Fruit fly (Drosophila melanogaster) whole organism, embryonic: ENCODE data around the gene CG1998.

ENCODE experiments used
- CG1832 ChIP-seq: fragments of 200-800 bp; sonication (Bioruptor generic); optimal IDR thresholded peaks from 2 replicates; lab custom pipeline; 2017; ENCODE audit warnings: missing biosample characterization, mild to moderate bottlenecking, missing genetic modification characterization, inconsistent platforms
- CHES-1-like ChIP-seq: fragments of 200-800 bp; sonication (Bioruptor generic); optimal IDR thresholded peaks from 2 replicates; lab custom pipeline; 2016; ENCODE audit warnings: missing biosample characterization, missing genetic modification characterization
- Hr3 ChIP-seq: fragments of 200-800 bp; sonication (Bioruptor generic); optimal IDR thresholded peaks from 3 replicates; lab custom pipeline; 2016; ENCODE audit warnings: missing biosample characterization, missing genetic modification characterization
- Hr39 ChIP-seq: fragments of >200 bp; optimal IDR thresholded peaks from 2 replicates; lab custom pipeline; 2017
- Hr78 ChIP-seq, 2 experiments: fragments of 200-800 bp in 1 of 2; fragments of >200 bp in 1 of 2; sonication (Bioruptor generic) in 1 of 2; optimal IDR thresholded peaks; 2 replicates each; lab custom pipeline; 2017 to 2019; ENCODE audit warnings: missing biosample characterization in 2 of 2, missing genetic modification characterization in 2 of 2, mild to moderate bottlenecking in 1 of 2, moderate library complexity in 1 of 2
- MTF-1 ChIP-seq: fragments of 200-800 bp; sonication (Bioruptor generic); optimal IDR thresholded peaks from 2 replicates; lab custom pipeline; 2018; ENCODE audit warnings: missing biosample characterization, mild to moderate bottlenecking, missing genetic modification characterization, borderline replicate concordance
- NC2β ChIP-seq: fragments of 200-800 bp; sonication (Bioruptor generic); optimal IDR thresholded peaks from 2 replicates; lab custom pipeline; 2016; ENCODE audit warnings: missing biosample characterization, missing genetic modification characterization
- Poxn ChIP-seq: fragments of 200-800 bp; sonication (Bioruptor generic); IDR thresholded peaks from 2 replicates; pipeline ENCODE4 v1.3.6; 2022; ENCODE audit warnings: missing biosample characterization, missing genetic modification characterization
- eve ChIP-seq, 2 experiments: fragments of >200 bp; optimal IDR thresholded peaks; 2 replicates each; lab custom pipeline; 2017; ENCODE audit warnings: missing biosample characterization in 2 of 2, missing genetic modification characterization in 2 of 2
- zfh2 ChIP-seq: fragments of 200-800 bp; sonication (Bioruptor generic); optimal IDR thresholded peaks from 2 replicates; lab custom pipeline; 2016; ENCODE audit warnings: missing biosample characterization, missing genetic modification characterization

DNA sequence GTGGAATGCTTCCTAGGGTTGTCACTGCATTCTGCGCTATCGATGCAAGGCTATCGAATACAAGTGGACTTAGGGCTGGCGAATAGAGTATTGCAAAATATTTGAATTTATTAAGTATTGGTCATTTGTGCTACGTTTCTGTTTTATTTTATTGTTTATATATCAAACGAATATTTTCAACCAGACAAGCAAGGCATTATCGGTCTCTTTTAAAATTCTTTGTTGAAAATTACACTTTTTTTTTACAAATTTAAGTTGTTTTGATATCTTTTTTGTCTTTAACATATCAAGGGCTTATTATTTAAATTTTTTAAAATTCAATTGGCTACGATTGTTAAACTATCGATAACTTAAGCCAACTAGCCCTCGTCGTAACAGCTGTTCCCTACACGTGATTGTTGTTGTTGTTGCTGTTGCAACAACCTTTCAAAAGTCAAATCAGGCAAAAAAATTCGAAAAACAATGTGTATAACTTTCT is 25.5 kb downstream of the CG1998 start, which contains the start of the genes Ype and CG1662:
- TF ChIP-seq CHES-1-like (peak; percentile 67), Hr78 (GFP tag; optimal IDR thresholded peaks at IDR 0.05; lab: Kevin White, UChicago) (no peak), CG1832 (GFP tag; lab: Kevin White, UChicago) (no peak), Hr3 (GFP tag; lab: Kevin White, UChicago) (peak; percentile 80), zfh2 (GFP tag; lab: Kevin White, UChicago) (peak; percentile 66), Poxn (GFP tag; lab: Robert Waterston, UW) (no peak), Hr39 (lab: Kevin White, UChicago) (no peak), MTF-1 (no peak), eve (GFP tag; optimal IDR thresholded peaks at IDR 0.05; lab: Kevin White, UChicago) (peak in 1 of 2 experiments; percentile 79), NC2β (GFP tag; lab: Kevin White, UChicago) (peak; percentile 42)
